Fruit fly (Drosophila melanogaster): ENCODE data around the gene Tengl2.
A peak's percentile ranks its signal among the peaks of the same experiment; 100 is the strongest.

dm6 chr2L:2217067-2217684 is 22.0 kb downstream of the Tengl2 start, which contains the start of the genes CG15386, CG42371 and mio:
- TF ChIP-seq fkh (GFP tag; optimal IDR thresholded peaks at IDR 0.05) (peak; percentile 35), Sox14 (GFP tag; optimal IDR thresholded peaks at IDR 0.05) (peak; percentile 30), Sox102F (GFP tag; optimal IDR thresholded peaks at IDR 0.05) (no peak), Lpt (GFP tag; optimal IDR thresholded peaks at IDR 0.05) (no peak), eg (GFP tag; IDR thresholded peaks at IDR 0.05) (no peak)

Data from whole organism, prepupa.